Fruit fly (Drosophila melanogaster) whole organism, embryonic: Measurements from ENCODE around the gene CG32984.

Experiments
- ATbp ChIP-seq: fragments of 200-800 bp; sonication (Bioruptor generic); optimal IDR thresholded peaks from 2 replicates; lab custom pipeline; 2017; ENCODE audit warnings: missing biosample characterization, mild to moderate bottlenecking, missing genetic modification characterization, missing genetic modification reagents
- Adf1 ChIP-seq: fragments of 200-800 bp; sonication (Bioruptor generic); IDR thresholded peaks from 2 replicates; pipeline ENCODE4 v1.3.6; 2022; ENCODE audit warnings: missing biosample characterization, missing genetic modification characterization
- Asciz ChIP-seq: fragments of 200-800 bp; sonication (Bioruptor generic); optimal IDR thresholded peaks from 2 replicates; lab custom pipeline; 2017; ENCODE audit warnings: missing biosample characterization, mild to moderate bottlenecking, missing genetic modification characterization, missing genetic modification reagents
- BtbVII ChIP-seq: fragments of 200-800 bp; sonication (Bioruptor generic); optimal IDR thresholded peaks from 3 replicates; lab custom pipeline; 2017; ENCODE audit warnings: missing biosample characterization, mild to moderate bottlenecking, missing genetic modification characterization
- CG10209 ChIP-seq: fragments of 200-800 bp; sonication (Bioruptor generic); optimal IDR thresholded peaks from 3 replicates; lab custom pipeline; 2017; ENCODE audit warnings: missing biosample characterization, mild to moderate bottlenecking, missing genetic modification characterization, missing genetic modification reagents
- CG10274 ChIP-seq: fragments of 200-800 bp; sonication (Bioruptor generic); optimal IDR thresholded peaks from 3 replicates; lab custom pipeline; 2017; ENCODE audit warnings: missing biosample characterization, mild to moderate bottlenecking, missing genetic modification characterization
- CG10654 ChIP-seq: fragments of 200-800 bp; sonication (Bioruptor generic); optimal IDR thresholded peaks from 2 replicates; lab custom pipeline; 2016; ENCODE audit warnings: missing biosample characterization, missing genetic modification characterization
- CG11398 ChIP-seq: fragments of 200-800 bp; sonication (Bioruptor generic); optimal IDR thresholded peaks from 2 replicates; lab custom pipeline; 2016; ENCODE audit warnings: missing biosample characterization, missing genetic modification characterization
- CG12769 ChIP-seq: fragments of 200-800 bp; sonication (Bioruptor generic); optimal IDR thresholded peaks from 2 replicates; lab custom pipeline; 2019; ENCODE audit warnings: missing biosample characterization, mild to moderate bottlenecking, missing genetic modification characterization, moderate library complexity
- CG13424 ChIP-seq: fragments of 200-800 bp; sonication (Bioruptor generic); optimal IDR thresholded peaks from 2 replicates; lab custom pipeline; 2019; ENCODE audit warnings: missing biosample characterization, mild to moderate bottlenecking, missing genetic modification characterization, moderate library complexity
- CG15269 ChIP-seq: fragments of 200-800 bp; sonication (Bioruptor generic); optimal IDR thresholded peaks from 2 replicates; lab custom pipeline; 2018; ENCODE audit warnings: missing biosample characterization, mild to moderate bottlenecking, missing genetic modification characterization, moderate library complexity
- CG15514 ChIP-seq: fragments of 200-800 bp; sonication (Bioruptor generic); optimal IDR thresholded peaks from 3 replicates; lab custom pipeline; 2017; ENCODE audit warnings: missing biosample characterization, missing genetic modification characterization, mild to moderate bottlenecking, moderate library complexity, missing genetic modification reagents
- CG1647 ChIP-seq: fragments of 200-800 bp; sonication (Bioruptor generic); optimal IDR thresholded peaks from 3 replicates; lab custom pipeline; 2016; ENCODE audit warnings: missing biosample characterization, missing genetic modification characterization
- CG17802 ChIP-seq: fragments of 200-800 bp; sonication (Bioruptor generic); optimal IDR thresholded peaks from 2 replicates; lab custom pipeline; 2018; ENCODE audit warnings: missing biosample characterization, mild to moderate bottlenecking, missing genetic modification characterization, moderate library complexity
- CG18476 ChIP-seq: fragments of 200-800 bp; sonication (Bioruptor generic); optimal IDR thresholded peaks from 2 replicates; lab custom pipeline; 2016; ENCODE audit warnings: missing biosample characterization, mild to moderate bottlenecking, missing genetic modification characterization
- CG2889 ChIP-seq: fragments of 200-800 bp; sonication (Bioruptor generic); IDR thresholded peaks from 3 replicates; pipeline ENCODE4 v1.3.6; 2022; ENCODE audit warnings: missing biosample characterization, missing genetic modification characterization
- CG4707 ChIP-seq: fragments of 200-800 bp; sonication (Bioruptor generic); optimal IDR thresholded peaks from 2 replicates; lab custom pipeline; 2018; ENCODE audit warnings: missing biosample characterization, mild to moderate bottlenecking, missing genetic modification characterization, moderate library complexity
- CG4820 ChIP-seq: fragments of 200-800 bp; sonication (Bioruptor generic); optimal IDR thresholded peaks from 3 replicates; lab custom pipeline; 2016; ENCODE audit warnings: missing biosample characterization, missing genetic modification characterization
- CG6813 ChIP-seq: fragments of 200-800 bp; sonication (Bioruptor generic); optimal IDR thresholded peaks from 2 replicates; lab custom pipeline; 2017; ENCODE audit warnings: missing biosample characterization, missing genetic modification characterization, mild to moderate bottlenecking, moderate library complexity, missing genetic modification reagents
- CG8089 ChIP-seq: fragments of 200-800 bp; sonication (Bioruptor generic); optimal IDR thresholded peaks from 3 replicates; lab custom pipeline; 2016; ENCODE audit warnings: missing biosample characterization, missing genetic modification characterization
- CoRest ChIP-seq: fragments of 200-800 bp; sonication (Bioruptor generic); optimal IDR thresholded peaks from 3 replicates; lab custom pipeline; 2018; ENCODE audit warnings: missing biosample characterization, mild to moderate bottlenecking, missing genetic modification characterization, moderate library complexity
- CrebB ChIP-seq: fragments of 200-800 bp; sonication (Bioruptor generic); optimal IDR thresholded peaks from 3 replicates; lab custom pipeline; 2018; ENCODE audit warnings: missing biosample characterization, mild to moderate bottlenecking, missing genetic modification characterization
- Deaf1 ChIP-seq: fragments of 200-800 bp; optimal IDR thresholded peaks from 3 replicates; lab custom pipeline; 2019; ENCODE audit warnings: missing biosample characterization, mild to moderate bottlenecking, missing genetic modification characterization, moderate library complexity
- Dek ChIP-seq: fragments of 200-800 bp; sonication (Bioruptor generic); optimal IDR thresholded peaks from 3 replicates; lab custom pipeline; 2019; ENCODE audit warnings: missing biosample characterization, mild to moderate bottlenecking, missing genetic modification characterization, moderate library complexity
- Fer1 ChIP-seq: fragments of 200-800 bp; sonication (Bioruptor generic); optimal IDR thresholded peaks from 2 replicates; lab custom pipeline; 2017; ENCODE audit warnings: missing biosample characterization, mild to moderate bottlenecking, missing genetic modification characterization
- H2.0 ChIP-seq: fragments of 200-800 bp; sonication (Bioruptor generic); IDR thresholded peaks from 2 replicates; pipeline ENCODE4 v1.3.6; 2022; ENCODE audit warnings: missing biosample characterization, missing genetic modification characterization
- Hr39 ChIP-seq: fragments of >200 bp; optimal IDR thresholded peaks from 2 replicates; lab custom pipeline; 2017
- PHDP ChIP-seq: fragments of 200-800 bp; sonication (Bioruptor generic); optimal IDR thresholded peaks from 3 replicates; lab custom pipeline; 2018; ENCODE audit warnings: missing biosample characterization, mild to moderate bottlenecking, missing genetic modification characterization, moderate library complexity
- Side ChIP-seq: fragments of 200-800 bp; sonication (Bioruptor generic); optimal IDR thresholded peaks from 2 replicates; lab custom pipeline; 2016; ENCODE audit warnings: missing biosample characterization, missing genetic modification characterization
- Sox100B ChIP-seq: fragments of 200-800 bp; sonication (Bioruptor generic); optimal IDR thresholded peaks from 3 replicates; lab custom pipeline; 2018; ENCODE audit warnings: missing biosample characterization, mild to moderate bottlenecking, missing genetic modification characterization
- bsh ChIP-seq, 2 experiments: fragments of 200-800 bp; sonication (Bioruptor generic); optimal IDR thresholded peaks; 2 replicates each; lab custom pipeline; 2017 to 2018; ENCODE audit warnings: mild to moderate bottlenecking in 2 of 2, missing biosample characterization in 2 of 2, missing genetic modification characterization in 2 of 2, moderate library complexity in 1 of 2
- cg ChIP-seq: fragments of 200-800 bp; sonication (Bioruptor generic); optimal IDR thresholded peaks from 3 replicates; lab custom pipeline; 2019; ENCODE audit warnings: missing biosample characterization, mild to moderate bottlenecking, missing genetic modification characterization, moderate library complexity
- dimm ChIP-seq: fragments of 200-800 bp; sonication (Bioruptor generic); IDR thresholded peaks from 2 replicates; pipeline ENCODE4 v1.3.6; 2022; ENCODE audit warnings: missing biosample characterization, missing genetic modification characterization
- gcm ChIP-seq: fragments of 200-800 bp; sonication (Bioruptor generic); optimal IDR thresholded peaks from 2 replicates; lab custom pipeline; 2019; ENCODE audit warnings: missing biosample characterization, mild to moderate bottlenecking, missing genetic modification characterization, moderate library complexity
- gem ChIP-seq: fragments of 200-800 bp; sonication (Bioruptor generic); optimal IDR thresholded peaks from 2 replicates; lab custom pipeline; 2019; ENCODE audit warnings: missing biosample characterization, mild to moderate bottlenecking, missing genetic modification characterization, moderate library complexity
- gsb-n ChIP-seq: fragments of 200-800 bp; sonication (Bioruptor generic); optimal IDR thresholded peaks from 3 replicates; lab custom pipeline; 2018; ENCODE audit warnings: missing biosample characterization, mild to moderate bottlenecking, missing genetic modification characterization
- h ChIP-seq: fragments of >200 bp; optimal IDR thresholded peaks from 2 replicates; lab custom pipeline; 2017
- hkb ChIP-seq, 2 experiments: fragments of 200-800 bp in 1 of 2; fragments of >200 bp in 1 of 2; sonication (Bioruptor generic) in 1 of 2; IDR thresholded peaks in 1 of 2; optimal IDR thresholded peaks in 1 of 2; 2 replicates each; pipeline versions ENCODE4 v1.3.6 to Lab custom; 2017 to 2022; ENCODE audit warnings: missing biosample characterization in 1 of 2, missing genetic modification characterization in 1 of 2
- ind ChIP-seq: fragments of 200-800 bp; sonication (Bioruptor generic); optimal IDR thresholded peaks from 3 replicates; lab custom pipeline; 2016; ENCODE audit warnings: missing biosample characterization, missing genetic modification characterization
- jing ChIP-seq: fragments of 200-800 bp; sonication (Bioruptor generic); optimal IDR thresholded peaks from 2 replicates; lab custom pipeline; 2018; ENCODE audit warnings: missing biosample characterization, mild to moderate bottlenecking, missing genetic modification characterization
- lab ChIP-seq: fragments of 200-800 bp; sonication (Bioruptor generic); optimal IDR thresholded peaks from 3 replicates; lab custom pipeline; 2017; ENCODE audit warnings: missing biosample characterization, missing genetic modification characterization, mild to moderate bottlenecking, moderate library complexity, missing genetic modification reagents
- odd ChIP-seq: fragments of 200-800 bp; sonication (Bioruptor generic); optimal IDR thresholded peaks from 2 replicates; lab custom pipeline; 2017; ENCODE audit warnings: missing biosample characterization, mild to moderate bottlenecking, missing genetic modification characterization
- onecut ChIP-seq: fragments of 200-800 bp; sonication (Bioruptor generic); IDR thresholded peaks from 2 replicates; pipeline ENCODE4 v1.3.6; 2022; ENCODE audit warnings: missing biosample characterization, missing genetic modification characterization
- pnt ChIP-seq: fragments of 200-800 bp; sonication (Bioruptor generic); optimal IDR thresholded peaks from 3 replicates; lab custom pipeline; 2016; ENCODE audit warnings: missing biosample characterization, missing genetic modification characterization
- salm ChIP-seq: fragments of 200-800 bp; sonication (Bioruptor generic); optimal IDR thresholded peaks from 2 replicates; lab custom pipeline; 2018; ENCODE audit warnings: missing biosample characterization, mild to moderate bottlenecking, missing genetic modification characterization
- scrt ChIP-seq: fragments of 200-800 bp; sonication (Bioruptor generic); optimal IDR thresholded peaks from 2 replicates; lab custom pipeline; 2018; ENCODE audit warnings: missing biosample characterization, mild to moderate bottlenecking, missing genetic modification characterization, moderate library complexity
- sd ChIP-seq: fragments of 200-800 bp; sonication (Bioruptor generic); optimal IDR thresholded peaks from 3 replicates; lab custom pipeline; 2018; ENCODE audit warnings: missing biosample characterization, mild to moderate bottlenecking, missing genetic modification characterization, moderate library complexity
- sisA ChIP-seq: fragments of 200-800 bp; sonication (Bioruptor generic); IDR thresholded peaks from 2 replicates; pipeline ENCODE4 v1.3.6; 2022; ENCODE audit warnings: missing biosample characterization, missing genetic modification characterization
- vvl ChIP-seq: fragments of 200-800 bp; sonication (Bioruptor generic); IDR thresholded peaks from 2 replicates; pipeline ENCODE4 v1.3.6; 2022; ENCODE audit warnings: missing biosample characterization, missing genetic modification characterization
- wek ChIP-seq: fragments of 200-800 bp; sonication (Bioruptor generic); optimal IDR thresholded peaks from 3 replicates; lab custom pipeline; 2018; ENCODE audit warnings: missing biosample characterization, mild to moderate bottlenecking, missing genetic modification characterization, moderate library complexity

The CG32984 gene

DNA sequence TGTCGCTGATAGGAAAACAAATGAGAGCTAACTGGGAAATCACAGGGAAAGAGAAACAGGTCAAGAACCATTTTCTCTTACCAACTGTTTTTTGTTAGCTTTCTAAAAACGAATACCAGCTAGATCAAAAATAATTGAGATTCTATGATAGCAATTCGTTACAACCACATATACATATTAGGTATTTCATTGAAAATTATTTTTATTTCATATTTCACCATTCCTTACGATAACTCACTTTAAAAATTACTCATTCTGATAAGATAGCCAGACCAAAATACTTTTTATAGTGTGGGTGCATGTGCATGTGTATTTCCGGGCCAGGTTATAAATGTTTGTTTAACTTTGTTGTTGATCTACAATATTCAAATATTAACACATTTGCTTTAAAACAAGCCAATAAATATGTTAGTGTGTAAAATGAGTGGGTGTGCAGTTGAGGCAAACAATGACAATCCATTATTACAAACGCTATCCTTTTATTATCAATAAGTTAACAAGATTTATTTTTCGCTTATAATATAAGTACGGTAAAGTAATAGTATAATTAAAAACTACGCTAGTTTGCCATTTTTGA, 26.8 kb upstream of the CG32984 start (continued):
- peak; percentile 19 for TF ChIP-seq cg (GFP tag; lab: Kevin White, UChicago)
- no peak for TF ChIP-seq jing
- peak; percentile 72 for TF ChIP-seq wek (GFP tag; lab: Kevin White, UChicago)
- peak; percentile 67 for TF ChIP-seq Asciz
- peak; percentile 7; the same call in 1 of the 2 replicates for TF ChIP-seq onecut
- no peak for TF ChIP-seq BtbVII (GFP tag; lab: Kevin White, UChicago)
- peak; percentile 27 for TF ChIP-seq CG6813 (GFP tag; lab: Kevin White, UChicago)
- no peak for TF ChIP-seq scrt (GFP tag; lab: Kevin White, UChicago)
- TF ChIP-seq odd (GFP tag; lab: Kevin White, UChicago), result peak; percentile 24
- no peak for TF ChIP-seq CG2889 (GFP tag; lab: Robert Waterston, UW)
- TF ChIP-seq ind, result no peak
- TF ChIP-seq CG15269 (tag; lab: Kevin White, UChicago), result peak; percentile 56
- peak; percentile 2 for TF ChIP-seq gem
- TF ChIP-seq sisA, result no peak
- no peak for TF ChIP-seq CG17802
- TF ChIP-seq CG8089, result no peak
- TF ChIP-seq H2.0, result no peak
- peak in 1 of 2 experiments; percentile 18 for TF ChIP-seq bsh (GFP tag; optimal IDR thresholded peaks at IDR 0.05; lab: Kevin White, UChicago)
- no peak for TF ChIP-seq CG11398 (GFP tag; lab: Kevin White, UChicago)
- no peak for TF ChIP-seq CG10654 (GFP tag; lab: Kevin White, UChicago)
- TF ChIP-seq CG10209 (GFP tag; lab: Kevin White, UChicago), result peak; percentile 5
- peak; percentile 25 for TF ChIP-seq CG13424 (tag; lab: Kevin White, UChicago)
- peak; percentile 34 for TF ChIP-seq CG15514 (GFP tag; lab: Kevin White, UChicago)
- peak; percentile 21 for TF ChIP-seq CG12769 (tag; lab: Kevin White, UChicago)
- TF ChIP-seq salm (tag; lab: Kevin White, UChicago), result peak; percentile 47
- peak; percentile 43 for TF ChIP-seq PHDP (tag; lab: Kevin White, UChicago)
- no peak for TF ChIP-seq dimm (GFP tag; lab: Robert Waterston, UW)
- no peak for TF ChIP-seq CG4820 (GFP tag; lab: Kevin White, UChicago)
- TF ChIP-seq CrebB (tag; lab: Kevin White, UChicago), result peak; percentile 29
- no peak for TF ChIP-seq pnt (GFP tag; lab: Kevin White, UChicago)
- no peak for TF ChIP-seq Deaf1 (tag; lab: Kevin White, UChicago)
- peak; percentile 57 for TF ChIP-seq ATbp (GFP tag; lab: Kevin White, UChicago)
- TF ChIP-seq Hr39 (lab: Kevin White, UChicago), result no peak
- peak; percentile 34 for TF ChIP-seq Sox100B (GFP tag; lab: Kevin White, UChicago)
- no peak for TF ChIP-seq Side (GFP tag; lab: Kevin White, UChicago)
- TF ChIP-seq gsb-n (tag; lab: Kevin White, UChicago), result no peak
- no peak for TF ChIP-seq CG18476 (GFP tag; lab: Kevin White, UChicago)
- no peak for TF ChIP-seq Adf1 (GFP tag; lab: Robert Waterston, UW)
- TF ChIP-seq lab, result peak; percentile 39
- no peak for TF ChIP-seq CG1647
- no peak for TF ChIP-seq gcm (GFP tag; lab: Kevin White, UChicago)
- no peak for TF ChIP-seq h (lab: Kevin White, UChicago)
- peak; percentile 36 for TF ChIP-seq Fer1 (GFP tag; lab: Kevin White, UChicago)
- TF ChIP-seq CG4707 (GFP tag; lab: Kevin White, UChicago), result peak; percentile 16
- TF ChIP-seq CoRest (tag; lab: Kevin White, UChicago), result no peak
- no peak for TF ChIP-seq hkb (optimal IDR thresholded peaks at IDR 0.05; lab: Kevin White, UChicago)
- TF ChIP-seq hkb (GFP tag; IDR thresholded peaks at IDR 0.05; lab: Robert Waterston, UW), result no peak
- peak; percentile 22 for TF ChIP-seq sd (tag; lab: Kevin White, UChicago)
- TF ChIP-seq vvl, result no peak
- TF ChIP-seq Dek (tag; lab: Kevin White, UChicago), result no peak
- TF ChIP-seq CG10274, result no peak
